Fruit fly (Drosophila melanogaster) whole organism, embryonic: ENCODE data around the gene Alh.

Experiments
- Atf-2 ChIP-seq: fragments of 200-800 bp; sonication (Bioruptor generic); optimal IDR thresholded peaks from 2 replicates; lab custom pipeline; 2016; ENCODE audit warnings: missing biosample characterization, missing genetic modification characterization
- BEAF-32 ChIP-seq: fragments of 200-800 bp; sonication (Bioruptor generic); optimal IDR thresholded peaks from 3 replicates; lab custom pipeline; 2017; ENCODE audit warnings: missing biosample characterization, missing genetic modification characterization, mild to moderate bottlenecking, moderate library complexity, missing genetic modification reagents
- BtbVII ChIP-seq: fragments of 200-800 bp; sonication (Bioruptor generic); optimal IDR thresholded peaks from 3 replicates; lab custom pipeline; 2017; ENCODE audit warnings: missing biosample characterization, mild to moderate bottlenecking, missing genetic modification characterization
- CG10654 ChIP-seq: fragments of 200-800 bp; sonication (Bioruptor generic); optimal IDR thresholded peaks from 2 replicates; lab custom pipeline; 2016; ENCODE audit warnings: missing biosample characterization, missing genetic modification characterization
- CG10959 ChIP-seq: fragments of 200-800 bp; sonication (Bioruptor generic); IDR thresholded peaks from 2 replicates; pipeline ENCODE4 v1.3.6; 2022; ENCODE audit warnings: missing biosample characterization, missing genetic modification characterization
- CG1233 ChIP-seq: fragments of 200-800 bp; sonication (Bioruptor generic); optimal IDR thresholded peaks from 4 replicates; lab custom pipeline; 2018; ENCODE audit warnings: missing biosample characterization, mild to moderate bottlenecking, missing genetic modification characterization
- CG15601 ChIP-seq: fragments of 200-800 bp; sonication (Bioruptor generic); optimal IDR thresholded peaks from 3 replicates; lab custom pipeline; 2019; ENCODE audit warnings: missing biosample characterization, mild to moderate bottlenecking, missing genetic modification characterization, moderate library complexity
- CG16779 ChIP-seq: fragments of 200-800 bp; sonication (Bioruptor generic); IDR thresholded peaks from 2 replicates; pipeline ENCODE4 v1.3.6; 2022; ENCODE audit warnings: missing biosample characterization, missing genetic modification characterization
- CG16815 ChIP-seq: fragments of 200-800 bp; sonication (Bioruptor generic); optimal IDR thresholded peaks from 3 replicates; lab custom pipeline; 2017; ENCODE audit warnings: missing biosample characterization, mild to moderate bottlenecking, missing genetic modification characterization
- CG17186 ChIP-seq: fragments of 200-800 bp; sonication (Bioruptor generic); optimal IDR thresholded peaks from 3 replicates; lab custom pipeline; 2017; ENCODE audit warnings: missing biosample characterization, missing genetic modification reagents, missing genetic modification characterization
- CG18476 ChIP-seq: fragments of 200-800 bp; sonication (Bioruptor generic); optimal IDR thresholded peaks from 2 replicates; lab custom pipeline; 2016; ENCODE audit warnings: missing biosample characterization, mild to moderate bottlenecking, missing genetic modification characterization
- CG18599 ChIP-seq: fragments of 200-800 bp; sonication (Bioruptor generic); optimal IDR thresholded peaks from 3 replicates; lab custom pipeline; 2017; ENCODE audit warnings: missing biosample characterization, missing genetic modification characterization, mild to moderate bottlenecking, moderate library complexity, missing genetic modification reagents
- CG2199 ChIP-seq: fragments of 200-800 bp; sonication (Bioruptor generic); IDR thresholded peaks from 3 replicates; pipeline ENCODE4 v1.3.6; 2022; ENCODE audit warnings: missing biosample characterization, missing genetic modification characterization
- CG2678 ChIP-seq: fragments of 200-800 bp; sonication (Bioruptor generic); optimal IDR thresholded peaks from 3 replicates; lab custom pipeline; 2019; ENCODE audit warnings: missing biosample characterization, mild to moderate bottlenecking, missing genetic modification characterization, moderate library complexity
- CG2712 ChIP-seq: fragments of 200-800 bp; optimal IDR thresholded peaks from 3 replicates; lab custom pipeline; 2019; ENCODE audit warnings: missing biosample characterization, mild to moderate bottlenecking, missing genetic modification characterization, moderate library complexity
- CG3995 ChIP-seq: fragments of 200-800 bp; sonication (Bioruptor generic); optimal IDR thresholded peaks from 3 replicates; lab custom pipeline; 2016; ENCODE audit warnings: missing biosample characterization, missing genetic modification characterization
- CG5953 ChIP-seq: fragments of 200-800 bp; sonication (Bioruptor generic); IDR thresholded peaks from 2 replicates; pipeline ENCODE4 v1.3.6; 2022; ENCODE audit warnings: missing biosample characterization, missing genetic modification characterization
- CG6654 ChIP-seq: fragments of 200-800 bp; sonication (Bioruptor generic); optimal IDR thresholded peaks from 2 replicates; lab custom pipeline; 2017; ENCODE audit warnings: missing biosample characterization, mild to moderate bottlenecking, missing genetic modification characterization
- CG7556 ChIP-seq: fragments of 200-800 bp; sonication (Bioruptor generic); optimal IDR thresholded peaks from 2 replicates; lab custom pipeline; 2017; ENCODE audit warnings: missing biosample characterization, mild to moderate bottlenecking, missing genetic modification characterization
- CG8765 ChIP-seq: fragments of 200-800 bp; sonication (Bioruptor generic); IDR thresholded peaks from 2 replicates; pipeline ENCODE4 v1.3.6; 2022; ENCODE audit warnings: missing biosample characterization, missing genetic modification characterization
- CG8924 ChIP-seq: fragments of 200-800 bp; optimal IDR thresholded peaks from 3 replicates; lab custom pipeline; 2019; ENCODE audit warnings: missing biosample characterization, mild to moderate bottlenecking, missing genetic modification characterization, moderate library complexity
- CG9215 ChIP-seq: fragments of 200-800 bp; sonication (Bioruptor generic); IDR thresholded peaks from 2 replicates; pipeline ENCODE4 v1.3.6; 2022; ENCODE audit warnings: missing biosample characterization, missing genetic modification characterization
- CG9727 ChIP-seq: fragments of 200-800 bp; sonication (Bioruptor generic); optimal IDR thresholded peaks from 3 replicates; lab custom pipeline; 2017; ENCODE audit warnings: missing biosample characterization, mild to moderate bottlenecking, missing genetic modification characterization
- Dref ChIP-seq: fragments of 200-800 bp; sonication (Bioruptor generic); IDR thresholded peaks from 2 replicates; pipeline ENCODE4 v1.3.6; 2022; ENCODE audit warnings: missing biosample characterization, missing genetic modification characterization
- Ets65A ChIP-seq: fragments of 200-800 bp; sonication (Bioruptor generic); peaks from one replicate; lab custom pipeline; 2016; ENCODE audit warnings: missing biosample characterization, missing genetic modification characterization
- Fer1 ChIP-seq: fragments of 200-800 bp; sonication (Bioruptor generic); optimal IDR thresholded peaks from 2 replicates; lab custom pipeline; 2017; ENCODE audit warnings: missing biosample characterization, mild to moderate bottlenecking, missing genetic modification characterization
- Gsc ChIP-seq: fragments of 200-800 bp; sonication (Bioruptor generic); IDR thresholded peaks from 2 replicates; pipeline ENCODE4 v1.3.6; 2022; ENCODE audit warnings: missing biosample characterization, missing genetic modification characterization
- HmgZ ChIP-seq: fragments of 200-800 bp; sonication (Bioruptor generic); optimal IDR thresholded peaks from 2 replicates; lab custom pipeline; 2018; ENCODE audit warnings: missing biosample characterization, mild to moderate bottlenecking, missing genetic modification characterization
- Kr ChIP-seq: fragments of 200-800 bp; sonication (Bioruptor generic); optimal IDR thresholded peaks from 2 replicates; lab custom pipeline; 2017; ENCODE audit warnings: missing biosample characterization, mild to moderate bottlenecking, missing genetic modification characterization
- Lpt ChIP-seq: fragments of >200 bp; optimal IDR thresholded peaks from 2 replicates; lab custom pipeline; 2018; ENCODE audit warnings: missing biosample characterization, missing genetic modification characterization
- Mad ChIP-seq: fragments of 200-800 bp; sonication (Bioruptor generic); optimal IDR thresholded peaks from 2 replicates; lab custom pipeline; 2016; ENCODE audit warnings: missing biosample characterization, missing genetic modification characterization
- Sry-δ ChIP-seq: fragments of 200-800 bp; sonication (Bioruptor generic); optimal IDR thresholded peaks from 2 replicates; lab custom pipeline; 2016; ENCODE audit warnings: missing biosample characterization, missing genetic modification characterization
- al ChIP-seq: fragments of 200-800 bp; sonication (Bioruptor generic); IDR thresholded peaks from 2 replicates; pipeline ENCODE4 v1.3.6; 2022; ENCODE audit warnings: missing biosample characterization, missing genetic modification characterization
- ap ChIP-seq: fragments of 200-800 bp; sonication (Bioruptor generic); IDR thresholded peaks from 2 replicates; pipeline ENCODE4 v1.3.6; 2022; ENCODE audit warnings: missing biosample characterization, missing genetic modification characterization
- bab2 ChIP-seq: fragments of 200-800 bp; sonication (Bioruptor generic); optimal IDR thresholded peaks from 2 replicates; lab custom pipeline; 2016; ENCODE audit warnings: missing biosample characterization, missing genetic modification characterization
- bcd ChIP-seq: fragments of 200-800 bp; sonication (Bioruptor generic); optimal IDR thresholded peaks from 2 replicates; lab custom pipeline; 2017; ENCODE audit warnings: missing biosample characterization, mild to moderate bottlenecking, missing genetic modification characterization
- crc ChIP-seq: fragments of 200-800 bp; sonication (Bioruptor generic); optimal IDR thresholded peaks from 2 replicates; lab custom pipeline; 2016; ENCODE audit warnings: missing biosample characterization, missing genetic modification characterization
- emc ChIP-seq: fragments of 200-800 bp; sonication (Bioruptor generic); optimal IDR thresholded peaks from 2 replicates; lab custom pipeline; 2016; ENCODE audit warnings: missing biosample characterization, missing genetic modification characterization
- fd64A ChIP-seq: fragments of 200-800 bp; sonication (Bioruptor generic); optimal IDR thresholded peaks from 3 replicates; lab custom pipeline; 2018; ENCODE audit warnings: missing biosample characterization, mild to moderate bottlenecking, missing genetic modification characterization
- gt ChIP-seq: fragments of 200-800 bp; sonication (Bioruptor generic); IDR thresholded peaks from 2 replicates; pipeline ENCODE4 v1.3.6; 2022; ENCODE audit warnings: missing biosample characterization, missing genetic modification characterization
- hkb ChIP-seq, 2 experiments: fragments of 200-800 bp in 1 of 2; fragments of >200 bp in 1 of 2; sonication (Bioruptor generic) in 1 of 2; IDR thresholded peaks in 1 of 2; optimal IDR thresholded peaks in 1 of 2; 2 replicates each; pipeline versions ENCODE4 v1.3.6 to Lab custom; 2017 to 2022; ENCODE audit warnings: missing biosample characterization in 1 of 2, missing genetic modification characterization in 1 of 2
- onecut ChIP-seq: fragments of 200-800 bp; sonication (Bioruptor generic); IDR thresholded peaks from 2 replicates; pipeline ENCODE4 v1.3.6; 2022; ENCODE audit warnings: missing biosample characterization, missing genetic modification characterization
- org-1 ChIP-seq: fragments of 200-800 bp; sonication (Bioruptor generic); optimal IDR thresholded peaks from 2 replicates; lab custom pipeline; 2017; ENCODE audit warnings: missing biosample characterization, missing genetic modification characterization
- peb ChIP-seq: fragments of 200-800 bp; sonication (Bioruptor generic); IDR thresholded peaks from 2 replicates; pipeline ENCODE4 v1.3.6; 2022; ENCODE audit warnings: missing biosample characterization, missing genetic modification characterization
- pfk ChIP-seq: fragments of 200-800 bp; sonication (Bioruptor generic); optimal IDR thresholded peaks from 2 replicates; lab custom pipeline; 2018; ENCODE audit warnings: missing biosample characterization, mild to moderate bottlenecking, missing genetic modification characterization, moderate library complexity
- pros ChIP-seq: fragments of 200-800 bp; sonication (Bioruptor generic); optimal IDR thresholded peaks from 3 replicates; lab custom pipeline; 2019; ENCODE audit warnings: missing biosample characterization, mild to moderate bottlenecking, missing genetic modification characterization, moderate library complexity
- scrt ChIP-seq: fragments of 200-800 bp; sonication (Bioruptor generic); optimal IDR thresholded peaks from 2 replicates; lab custom pipeline; 2018; ENCODE audit warnings: missing biosample characterization, mild to moderate bottlenecking, missing genetic modification characterization, moderate library complexity
- sima ChIP-seq: fragments of 200-800 bp; sonication (Bioruptor generic); optimal IDR thresholded peaks from 2 replicates; lab custom pipeline; 2016; ENCODE audit warnings: missing biosample characterization, missing genetic modification characterization
- sug ChIP-seq: fragments of 200-800 bp; optimal IDR thresholded peaks from 2 replicates; lab custom pipeline; 2019; ENCODE audit warnings: missing biosample characterization, mild to moderate bottlenecking, missing genetic modification characterization, moderate library complexity
- tx ChIP-seq: fragments of 200-800 bp; sonication (Bioruptor generic); optimal IDR thresholded peaks from 2 replicates; lab custom pipeline; 2016; ENCODE audit warnings: missing biosample characterization, missing genetic modification characterization
- z ChIP-seq: fragments of 200-800 bp; sonication (Bioruptor generic); IDR thresholded peaks from 3 replicates; pipeline ENCODE4 v1.3.6; 2022; ENCODE audit warnings: missing biosample characterization, missing genetic modification characterization

Alh gene

dm6 chr3R:7127966-7128365 is 4.0 kb upstream of the Alh start, which contains the start of gene CG10068 (continued):
- TF ChIP-seq CG8924 (tag; lab: Kevin White, UChicago) (peak; percentile 96), Gsc (GFP tag; lab: Robert Waterston, UW) (no peak), ap (peak; percentile 85), scrt (peak; percentile 64), pros (GFP tag; lab: Kevin White, UChicago) (peak; percentile 23), Lpt (GFP tag; lab: Kevin White, UChicago) (no peak), CG10959 (GFP tag; lab: Robert Waterston, UW) (peak; percentile 90), Sry-δ (GFP tag; lab: Kevin White, UChicago) (peak; percentile 68), CG9215 (GFP tag; lab: Robert Waterston, UW) (no peak; the same call in 1 of the 2 replicates), crc (GFP tag; lab: Kevin White, UChicago) (peak; percentile 76), hkb (optimal IDR thresholded peaks at IDR 0.05; lab: Kevin White, UChicago) (no peak), hkb (GFP tag; IDR thresholded peaks at IDR 0.05; lab: Robert Waterston, UW) (peak; percentile 95), Mad (GFP tag; lab: Kevin White, UChicago) (peak; percentile 83), Ets65A (GFP tag; lab: Kevin White, UChicago) (peak; percentile 97), HmgZ (tag; lab: Kevin White, UChicago) (peak; percentile 92), Atf-2 (GFP tag; lab: Kevin White, UChicago) (peak; percentile 77), CG5953 (GFP tag; lab: Robert Waterston, UW) (peak; percentile 89), emc (GFP tag; lab: Kevin White, UChicago) (peak; percentile 69), CG16779 (peak; percentile 80; the same call in 1 of the 2 replicates), CG2678 (tag; lab: Kevin White, UChicago) (peak; percentile 90), CG3995 (GFP tag; lab: Kevin White, UChicago) (peak; percentile 44), org-1 (GFP tag; lab: Kevin White, UChicago) (peak; percentile 73), CG9727 (GFP tag; lab: Kevin White, UChicago) (peak; percentile 92), CG15601 (tag; lab: Kevin White, UChicago) (peak; percentile 88), tx (GFP tag; lab: Kevin White, UChicago) (peak; percentile 80), CG17186 (GFP tag; lab: Kevin White, UChicago) (peak; percentile 72), CG2199 (peak; percentile 97), CG1233 (GFP tag; lab: Kevin White, UChicago) (peak; percentile 84), CG6654 (GFP tag; lab: Kevin White, UChicago) (peak; percentile 56), sima (GFP tag; lab: Kevin White, UChicago) (peak; percentile 22), peb (GFP tag; lab: Robert Waterston, UW) (peak; percentile 76), BtbVII (GFP tag; lab: Kevin White, UChicago) (peak; percentile 81), CG18599 (GFP tag; lab: Kevin White, UChicago) (peak; percentile 89), gt (peak; percentile 86), bab2 (GFP tag; lab: Kevin White, UChicago) (peak; percentile 89), BEAF-32 (peak; percentile 44), onecut (GFP tag; lab: Robert Waterston, UW) (peak; percentile 80), Kr (no peak), Fer1 (GFP tag; lab: Kevin White, UChicago) (peak; percentile 84), Dref (GFP tag; lab: Robert Waterston, UW) (no peak), z (GFP tag; lab: Robert Waterston, UW) (peak; percentile 66; the same call in 2 of the 3 replicates), CG16815 (peak; percentile 77), bcd (peak; percentile 87), CG10654 (GFP tag; lab: Kevin White, UChicago) (peak; percentile 83), CG7556 (GFP tag; lab: Kevin White, UChicago) (peak; percentile 83), pfk (no peak), sug (tag; lab: Kevin White, UChicago) (peak; percentile 72), fd64A (GFP tag; lab: Kevin White, UChicago) (peak; percentile 73), CG2712 (peak; percentile 95), al (GFP tag; lab: Robert Waterston, UW) (no peak; the same call in 1 of the 2 replicates), CG18476 (peak; percentile 91), CG8765 (peak; percentile 89)
